Worm (Caenorhabditis elegans) whole organism, L2 larva: Measurements from ENCODE around the gene F35D11.1.

Experiments used
- C34F6.9 ChIP-seq: fragments of 150-350 bp; optimal IDR thresholded peaks from 2 replicates; lab custom pipeline; 2014; ENCODE audit warnings: missing biosample characterization, missing genetic modification characterization
- R02D3.7 ChIP-seq: fragments of 150-350 bp; optimal IDR thresholded peaks from 2 replicates; lab custom pipeline; 2014; ENCODE audit warnings: missing biosample characterization, missing genetic modification characterization
- Y55F3AM.14 ChIP-seq: fragments of 200-800 bp; sonication (Bioruptor generic); optimal IDR thresholded peaks from 2 replicates; lab custom pipeline; 2018; ENCODE audit warnings: mild to moderate bottlenecking, missing genetic modification characterization, missing compliant biosample characterization
- aly-2 ChIP-seq: fragments of 150-350 bp; optimal IDR thresholded peaks from 2 replicates; lab custom pipeline; 2014; ENCODE audit warnings: missing biosample characterization, missing genetic modification characterization
- ama-1 ChIP-seq: fragments of 150-350 bp; optimal IDR thresholded peaks from 2 replicates; lab custom pipeline; 2018; ENCODE audit warnings: inconsistent platforms
- ceh-16 ChIP-seq: fragments of 150-350 bp; optimal IDR thresholded peaks from 2 replicates; lab custom pipeline; 2014; ENCODE audit warnings: missing biosample characterization, missing genetic modification characterization
- ceh-82 ChIP-seq: fragments of 150-350 bp; optimal IDR thresholded peaks from 2 replicates; lab custom pipeline; 2014; ENCODE audit warnings: missing biosample characterization, missing genetic modification characterization
- crh-2 ChIP-seq: sonication (generic microtip); optimal IDR thresholded peaks from 2 replicates; lab custom pipeline; 2017; ENCODE audit warnings: missing biosample characterization, missing genetic modification characterization
- dmd-4 ChIP-seq: sonication (generic microtip); optimal IDR thresholded peaks from 2 replicates; lab custom pipeline; 2017; ENCODE audit warnings: missing biosample characterization, missing genetic modification characterization
- egl-27 ChIP-seq: sonication (generic microtip); optimal IDR thresholded peaks from 3 replicates; lab custom pipeline; 2017; ENCODE audit warnings: missing biosample characterization, missing genetic modification reagents, missing genetic modification characterization
- elt-1 ChIP-seq: fragments of 150-350 bp; optimal IDR thresholded peaks from 2 replicates; lab custom pipeline; 2014; ENCODE audit warnings: missing biosample characterization, missing genetic modification characterization
- elt-3 ChIP-seq: sonication (generic microtip); optimal IDR thresholded peaks from 2 replicates; lab custom pipeline; 2017; ENCODE audit warnings: missing biosample characterization, missing genetic modification characterization
- gmeb-1 ChIP-seq: fragments of 150-350 bp; optimal IDR thresholded peaks from 2 replicates; lab custom pipeline; 2014; ENCODE audit warnings: missing biosample characterization, missing genetic modification characterization
- lin-11 ChIP-seq: fragments of 150-350 bp; sonication (generic microtip); optimal IDR thresholded peaks from 2 replicates; lab custom pipeline; 2014; ENCODE audit warnings: missing biosample characterization, missing genetic modification characterization, inconsistent platforms, mixed read lengths
- lin-13 ChIP-seq: fragments of 150-350 bp; optimal IDR thresholded peaks from 2 replicates; lab custom pipeline; 2014; ENCODE audit warnings: missing biosample characterization, missing genetic modification reagents, missing genetic modification characterization
- lin-39 ChIP-seq: fragments of 150-350 bp; optimal IDR thresholded peaks from 2 replicates; lab custom pipeline; 2014; ENCODE audit warnings: missing biosample characterization, missing genetic modification reagents, missing genetic modification characterization
- lsy-2 ChIP-seq, 2 experiments: fragments of 150-350 bp in 1 of 2; sonication (generic microtip) in 1 of 2; optimal IDR thresholded peaks; 2 replicates each; lab custom pipeline; 2014 to 2017; ENCODE audit warnings: missing biosample characterization in 2 of 2, missing genetic modification characterization in 2 of 2
- mab-5 ChIP-seq: fragments of 150-350 bp; optimal IDR thresholded peaks from 2 replicates; lab custom pipeline; 2014; ENCODE audit warnings: missing biosample characterization, missing genetic modification characterization
- mdl-1 ChIP-seq, 2 experiments: fragments of 150-350 bp in 1 of 2; sonication (generic microtip) in 1 of 2; optimal IDR thresholded peaks; 2 replicates each; lab custom pipeline; 2017; ENCODE audit warnings: missing biosample characterization in 2 of 2, missing genetic modification characterization in 2 of 2
- nhr-11 ChIP-seq: fragments of 150-350 bp; optimal IDR thresholded peaks from 2 replicates; lab custom pipeline; 2014; ENCODE audit warnings: missing biosample characterization, missing genetic modification characterization
- nhr-23 ChIP-seq: fragments of 150-350 bp; optimal IDR thresholded peaks from 2 replicates; lab custom pipeline; 2014; ENCODE audit warnings: missing biosample characterization, missing genetic modification reagents, missing genetic modification characterization
- nhr-237 ChIP-seq: fragments of 150-350 bp; optimal IDR thresholded peaks from 2 replicates; lab custom pipeline; 2014; ENCODE audit warnings: missing biosample characterization, missing genetic modification characterization
- nhr-25 ChIP-seq: fragments of 150-350 bp; sonication (generic microtip); optimal IDR thresholded peaks from 3 replicates; lab custom pipeline; 2014; ENCODE audit warnings: missing biosample characterization, missing genetic modification characterization
- nhr-6 ChIP-seq: fragments of 150-350 bp; optimal IDR thresholded peaks from 2 replicates; lab custom pipeline; 2014; ENCODE audit warnings: missing biosample characterization, missing genetic modification characterization
- sem-4 ChIP-seq: fragments of 150-350 bp; optimal IDR thresholded peaks from 2 replicates; lab custom pipeline; 2014; ENCODE audit warnings: missing biosample characterization, missing genetic modification reagents, missing genetic modification characterization
- skn-1 ChIP-seq: sonication (generic microtip); optimal IDR thresholded peaks from 2 replicates; lab custom pipeline; 2017; ENCODE audit warnings: missing biosample characterization, missing genetic modification characterization
- sma-3 ChIP-seq: sonication (generic microtip); optimal IDR thresholded peaks from 2 replicates; lab custom pipeline; 2016; ENCODE audit warnings: missing genetic modification reagents, missing genetic modification characterization, missing compliant biosample characterization
- sma-9 ChIP-seq, 2 experiments: fragments of 150-350 bp in 1 of 2; sonication (generic microtip) in 1 of 2; optimal IDR thresholded peaks; 2 replicates each; lab custom pipeline; 2014 to 2016; ENCODE audit warnings: missing genetic modification characterization in 2 of 2, mild to moderate bottlenecking in 1 of 2, missing biosample characterization in 1 of 2, missing compliant biosample characterization in 1 of 2, missing genetic modification reagents in 1 of 2, moderate library complexity in 1 of 2
- snpc-4 ChIP-seq: fragments of 150-350 bp; optimal IDR thresholded peaks from 2 replicates; lab custom pipeline; 2014; ENCODE audit warnings: missing biosample characterization, missing genetic modification characterization
- unc-39 ChIP-seq: fragments of 150-350 bp; optimal IDR thresholded peaks from 2 replicates; lab custom pipeline; 2014; ENCODE audit warnings: missing biosample characterization, missing genetic modification characterization
- unc-55 ChIP-seq: fragments of 150-350 bp; sonication (generic microtip); optimal IDR thresholded peaks from 3 replicates; lab custom pipeline; 2014; ENCODE audit warnings: missing biosample characterization, missing genetic modification reagents, missing genetic modification characterization
- unc-62 ChIP-seq: fragments of 150-350 bp; optimal IDR thresholded peaks from 2 replicates; lab custom pipeline; 2014; ENCODE audit warnings: missing biosample characterization, missing genetic modification reagents, missing genetic modification characterization
- zag-1 ChIP-seq: fragments of 150-350 bp; optimal IDR thresholded peaks from 2 replicates; lab custom pipeline; 2014; ENCODE audit warnings: missing biosample characterization, missing genetic modification characterization
- ztf-1 ChIP-seq: fragments of 200-800 bp; sonication (Bioruptor generic); conservative IDR thresholded peaks from 2 replicates; pipeline ENCODE4 v1.3.6; 2022; ENCODE audit warnings: missing genetic modification characterization, missing compliant biosample characterization
- ztf-11 ChIP-seq: sonication (generic microtip); optimal IDR thresholded peaks from 2 replicates; lab custom pipeline; 2017; ENCODE audit warnings: missing biosample characterization, missing genetic modification characterization

F35D11.1 gene

ce11 chrII:4616443-4616842, 10.3 kb upstream of the F35D11.1 start, which contains the start of gene clec-136:
Gene clec-136, minus strand, starts transcription at chrII:4616543.
- TF ChIP-seq nhr-6 (tag; lab: Kevin White, UChicago) (no peak), sma-3 (no peak), nhr-11 (no peak), nhr-237 (no peak), ceh-16 (no peak), crh-2 (tag; lab: Kevin White, UChicago) (no peak), ama-1 (lab: Kevin White, UChicago) (no peak), unc-55 (GFP tag; lab: Kevin White, UChicago) (no peak), lin-13 (GFP tag; lab: Kevin White, UChicago) (no peak), gmeb-1 (no peak), unc-62 (GFP tag; lab: Kevin White, UChicago) (no peak), nhr-25 (tag; lab: Kevin White, UChicago) (no peak), dmd-4 (tag; lab: Kevin White, UChicago) (no peak), sem-4 (no peak), Y55F3AM.14 (GFP tag; lab: Kevin White, UChicago) (no peak), skn-1 (tag; lab: Kevin White, UChicago) (no peak), egl-27 (tag; lab: Kevin White, UChicago) (no peak), ceh-82 (tag; lab: Kevin White, UChicago) (no peak)

ce11 chrII:4617990-4618389, 8.7 kb upstream of the F35D11.1 start, which contains the start of gene clec-137:
Gene clec-137, minus strand, starts transcription at chrII:4618090.
- TF ChIP-seq nhr-237, result no peak
- no peak for TF ChIP-seq nhr-25 (tag; lab: Kevin White, UChicago)
- no peak for TF ChIP-seq ztf-11
- no peak for TF ChIP-seq C34F6.9
- no peak for TF ChIP-seq gmeb-1
- TF ChIP-seq zag-1 (tag; lab: Kevin White, UChicago), result no peak
- TF ChIP-seq egl-27 (tag; lab: Kevin White, UChicago), result no peak
- no peak for TF ChIP-seq ztf-1 (GFP tag; lab: Robert Waterston, UW)
- no peak for TF ChIP-seq lsy-2 (tag; optimal IDR thresholded peaks at IDR 0.05; lab: Kevin White, UChicago)
- no peak for TF ChIP-seq unc-39
- TF ChIP-seq sma-9 (GFP tag; optimal IDR thresholded peaks at IDR 0.05; lab: Kevin White, UChicago), result no peak
- TF ChIP-seq sma-9 (tag; optimal IDR thresholded peaks at IDR 0.05; lab: Kevin White, UChicago), result no peak
- TF ChIP-seq sem-4, result no peak
- TF ChIP-seq aly-2 (tag; lab: Kevin White, UChicago), result no peak
- no peak for TF ChIP-seq lin-11 (tag; lab: Kevin White, UChicago)
- TF ChIP-seq, all 48 proteins: peak for 0

- no peak for TF ChIP-seq ceh-16
- no peak for TF ChIP-seq sma-9 (GFP tag; optimal IDR thresholded peaks at IDR 0.05; lab: Kevin White, UChicago)
- no peak for TF ChIP-seq sma-9 (tag; optimal IDR thresholded peaks at IDR 0.05; lab: Kevin White, UChicago)
- TF ChIP-seq snpc-4, result no peak
- no peak for TF ChIP-seq crh-2 (tag; lab: Kevin White, UChicago)
- TF ChIP-seq mdl-1 (tag; optimal IDR thresholded peaks at IDR 0.05; lab: Kevin White, UChicago), result no peak
Measured at ce11 chrII:4619700-4620099, 7.0 kb upstream of the F35D11.1 start, which contains the start of gene clec-138. Gene clec-138, minus strand, starts transcription at chrII:4619800.

ce11 chrII:4621650-4622049, 5.1 kb upstream of the F35D11.1 start, which contains the start of gene clec-139:
Gene clec-139, minus strand, starts transcription at chrII:4621750.
- TF ChIP-seq elt-1 (tag; lab: Kevin White, UChicago) (no peak), mab-5 (tag; lab: Kevin White, UChicago) (no peak), Y55F3AM.14 (GFP tag; lab: Kevin White, UChicago) (no peak), R02D3.7 (tag; lab: Kevin White, UChicago) (no peak)

- no peak for TF ChIP-seq nhr-23 (tag; lab: Kevin White, UChicago)
- TF ChIP-seq lsy-2 (tag; optimal IDR thresholded peaks at IDR 0.05; lab: Kevin White, UChicago), result no peak
- no peak for TF ChIP-seq lin-13 (GFP tag; lab: Kevin White, UChicago)
- TF ChIP-seq dmd-4 (tag; lab: Kevin White, UChicago), result no peak
- no peak for TF ChIP-seq ztf-11
- no peak for TF ChIP-seq elt-3 (tag; lab: Kevin White, UChicago)
- TF ChIP-seq elt-1 (tag; lab: Kevin White, UChicago), result no peak
- TF ChIP-seq sem-4, result no peak
- no peak for TF ChIP-seq lin-39 (tag; lab: Kevin White, UChicago)
- TF ChIP-seq, all 48 proteins: peak for 0
Measured at ce11 chrII:4631479-4631878, 4.8 kb downstream of the F35D11.1 start.
